Fruit fly (Drosophila melanogaster) whole organism, prepupa: Measurements from ENCODE around the gene CG31797.

Experiments used
- Blimp-1 ChIP-seq: fragments of 200-800 bp; sonication (Bioruptor generic); optimal IDR thresholded peaks from 3 replicates; lab custom pipeline; 2017; ENCODE audit warnings: missing biosample characterization, missing genetic modification characterization, mild to moderate bottlenecking, moderate library complexity, missing genetic modification reagents
- CG11294 ChIP-seq: fragments of 200-800 bp; sonication (Bioruptor generic); IDR thresholded peaks from 2 replicates; pipeline ENCODE4 v1.3.6; 2022; ENCODE audit warnings: missing biosample characterization, missing genetic modification characterization
- CG11762 ChIP-seq: fragments of 200-800 bp; sonication (Bioruptor generic); optimal IDR thresholded peaks from 3 replicates; lab custom pipeline; 2016; ENCODE audit warnings: missing biosample characterization, missing genetic modification characterization; ENCODE audit not compliant: insufficient read depth
- CG11902 ChIP-seq: fragments of 200-800 bp; sonication (Bioruptor generic); optimal IDR thresholded peaks from 3 replicates; lab custom pipeline; 2016; ENCODE audit warnings: missing biosample characterization, missing genetic modification characterization
- CG15336 ChIP-seq: fragments of 200-800 bp; sonication (Bioruptor generic); IDR thresholded peaks from 2 replicates; pipeline ENCODE4 v1.3.6; 2022; ENCODE audit warnings: missing biosample characterization, missing genetic modification characterization
- CG1621 ChIP-seq: fragments of 200-800 bp; sonication (Bioruptor generic); optimal IDR thresholded peaks from 3 replicates; lab custom pipeline; 2018; ENCODE audit warnings: missing biosample characterization, mild to moderate bottlenecking, missing genetic modification characterization
- CG31627 ChIP-seq: fragments of 200-800 bp; sonication (Bioruptor generic); optimal IDR thresholded peaks from 3 replicates; lab custom pipeline; 2016; ENCODE audit warnings: missing biosample characterization, missing genetic modification characterization
- CG32006 ChIP-seq: fragments of 200-800 bp; sonication (Bioruptor generic); optimal IDR thresholded peaks from 3 replicates; lab custom pipeline; 2017; ENCODE audit warnings: missing biosample characterization, mild to moderate bottlenecking, missing genetic modification characterization
- CG34406 ChIP-seq: fragments of 200-800 bp; sonication (Bioruptor generic); optimal IDR thresholded peaks from 3 replicates; lab custom pipeline; 2016; ENCODE audit warnings: missing biosample characterization, missing genetic modification characterization
- CG3919 ChIP-seq: fragments of 200-800 bp; sonication (Bioruptor generic); optimal IDR thresholded peaks from 3 replicates; lab custom pipeline; 2016; ENCODE audit warnings: missing biosample characterization, missing genetic modification characterization
- CG4318 ChIP-seq: fragments of 200-800 bp; sonication (Bioruptor generic); optimal IDR thresholded peaks from 3 replicates; lab custom pipeline; 2017; ENCODE audit warnings: missing biosample characterization, mild to moderate bottlenecking, missing genetic modification characterization
- CG6808 ChIP-seq: fragments of 200-800 bp; sonication (Bioruptor generic); optimal IDR thresholded peaks from 3 replicates; lab custom pipeline; 2017; ENCODE audit warnings: missing biosample characterization, missing genetic modification characterization, mild to moderate bottlenecking, moderate library complexity, missing genetic modification reagents
- CG6854 ChIP-seq: fragments of 200-800 bp; sonication (Bioruptor generic); optimal IDR thresholded peaks from 2 replicates; lab custom pipeline; 2017; ENCODE audit warnings: missing biosample characterization, mild to moderate bottlenecking, missing genetic modification characterization
- CG7368 ChIP-seq: fragments of 200-800 bp; sonication (Bioruptor generic); optimal IDR thresholded peaks from 3 replicates; lab custom pipeline; 2016; ENCODE audit warnings: missing biosample characterization, missing genetic modification characterization
- CG8119 ChIP-seq: fragments of 200-800 bp; sonication (Bioruptor generic); IDR thresholded peaks from 3 replicates; pipeline ENCODE4 v1.3.6; 2022; ENCODE audit warnings: missing biosample characterization, missing genetic modification characterization
- CG9139 ChIP-seq: fragments of 200-800 bp; sonication (Bioruptor generic); optimal IDR thresholded peaks from 3 replicates; lab custom pipeline; 2017; ENCODE audit warnings: missing biosample characterization, mild to moderate bottlenecking, missing genetic modification characterization
- Eip75B ChIP-seq: fragments of 200-800 bp; sonication (Bioruptor generic); optimal IDR thresholded peaks from 3 replicates; lab custom pipeline; 2016; ENCODE audit warnings: missing biosample characterization, missing genetic modification characterization
- Eip93F ChIP-seq: fragments of 200-800 bp; sonication (Bioruptor generic); optimal IDR thresholded peaks from 2 replicates; lab custom pipeline; 2016; ENCODE audit warnings: missing biosample characterization, mild to moderate bottlenecking, missing genetic modification characterization
- Ets21C ChIP-seq: fragments of 200-800 bp; sonication (Bioruptor generic); optimal IDR thresholded peaks from 3 replicates; lab custom pipeline; 2016; ENCODE audit warnings: missing biosample characterization, missing genetic modification characterization
- Ets96B ChIP-seq: fragments of 200-800 bp; optimal IDR thresholded peaks from 2 replicates; lab custom pipeline; 2019; ENCODE audit warnings: missing biosample characterization, mild to moderate bottlenecking, missing genetic modification characterization, moderate library complexity
- Gug ChIP-seq: fragments of 200-800 bp; sonication (Bioruptor generic); IDR thresholded peaks from 2 replicates; pipeline ENCODE4 v1.3.6; 2022; ENCODE audit warnings: missing biosample characterization, missing genetic modification characterization
- Hr38 ChIP-seq: sonication (Bioruptor generic); optimal IDR thresholded peaks from 2 replicates; lab custom pipeline; 2016; ENCODE audit warnings: missing biosample characterization, missing genetic modification characterization
- Hr4 ChIP-seq: fragments of 200-800 bp; sonication (Bioruptor generic); optimal IDR thresholded peaks from 3 replicates; lab custom pipeline; 2016; ENCODE audit warnings: missing biosample characterization, missing genetic modification characterization
- Lpt ChIP-seq: fragments of 200-800 bp; sonication (Bioruptor generic); optimal IDR thresholded peaks from 3 replicates; lab custom pipeline; 2016; ENCODE audit warnings: missing biosample characterization, missing genetic modification characterization
- OdsH ChIP-seq: fragments of 200-800 bp; sonication (Bioruptor generic); optimal IDR thresholded peaks from 3 replicates; lab custom pipeline; 2016; ENCODE audit warnings: missing biosample characterization, missing genetic modification characterization
- Smox ChIP-seq: fragments of 200-800 bp; sonication (Bioruptor generic); optimal IDR thresholded peaks from 3 replicates; lab custom pipeline; 2016; ENCODE audit warnings: missing biosample characterization, missing genetic modification characterization
- Sox102F ChIP-seq: fragments of 200-800 bp; sonication (Bioruptor generic); optimal IDR thresholded peaks from 2 replicates; lab custom pipeline; 2016; ENCODE audit warnings: missing biosample characterization, mild to moderate bottlenecking, missing genetic modification characterization
- Sox14 ChIP-seq: fragments of 200-800 bp; sonication (Bioruptor generic); optimal IDR thresholded peaks from 3 replicates; lab custom pipeline; 2016; ENCODE audit warnings: missing biosample characterization, missing genetic modification characterization
- achi ChIP-seq: fragments of 200-800 bp; sonication (Bioruptor generic); optimal IDR thresholded peaks from 3 replicates; lab custom pipeline; 2016; ENCODE audit warnings: missing biosample characterization, missing genetic modification characterization
- acj6 ChIP-seq: fragments of 200-800 bp; sonication (Bioruptor generic); optimal IDR thresholded peaks from 3 replicates; lab custom pipeline; 2016; ENCODE audit warnings: missing biosample characterization, missing genetic modification characterization
- cyc ChIP-seq: fragments of 200-800 bp; sonication (Bioruptor generic); optimal IDR thresholded peaks from 3 replicates; lab custom pipeline; 2016; ENCODE audit warnings: missing biosample characterization, missing genetic modification characterization
- dac ChIP-seq: fragments of 200-800 bp; sonication (Bioruptor generic); optimal IDR thresholded peaks from 2 replicates; lab custom pipeline; 2017; ENCODE audit warnings: missing biosample characterization, mild to moderate bottlenecking, missing genetic modification characterization
- dsx ChIP-seq: fragments of 200-800 bp; optimal IDR thresholded peaks from 3 replicates; lab custom pipeline; 2019; ENCODE audit warnings: missing biosample characterization, mild to moderate bottlenecking, missing genetic modification characterization, moderate library complexity; ENCODE audit not compliant: poor library complexity, severe bottlenecking
- eg ChIP-seq: fragments of 200-800 bp; sonication (Bioruptor generic); IDR thresholded peaks from 3 replicates; pipeline ENCODE4 v1.3.6; 2022; ENCODE audit warnings: missing biosample characterization, missing genetic modification characterization
- esn ChIP-seq: fragments of 200-800 bp; sonication (Bioruptor generic); optimal IDR thresholded peaks from 2 replicates; lab custom pipeline; 2016; ENCODE audit warnings: missing biosample characterization, mild to moderate bottlenecking, missing genetic modification characterization, moderate library complexity
- fd85E ChIP-seq: fragments of 200-800 bp; sonication (Bioruptor generic); optimal IDR thresholded peaks from 3 replicates; lab custom pipeline; 2016; ENCODE audit warnings: missing biosample characterization, missing genetic modification characterization
- fkh ChIP-seq: fragments of 200-800 bp; sonication (Bioruptor generic); optimal IDR thresholded peaks from 3 replicates; lab custom pipeline; 2017; ENCODE audit warnings: missing biosample characterization, mild to moderate bottlenecking, missing genetic modification characterization, moderate library complexity
- net ChIP-seq: fragments of 200-800 bp; sonication (Bioruptor generic); optimal IDR thresholded peaks from 3 replicates; lab custom pipeline; 2016; ENCODE audit warnings: missing biosample characterization, missing genetic modification characterization
- pdm3 ChIP-seq: fragments of 200-800 bp; sonication (Bioruptor generic); optimal IDR thresholded peaks from 3 replicates; lab custom pipeline; 2016; ENCODE audit warnings: missing biosample characterization, missing genetic modification characterization
- salr ChIP-seq, 2 experiments: fragments of 200-800 bp; sonication (Bioruptor generic); optimal IDR thresholded peaks; 3 replicates each; lab custom pipeline; 2016 to 2018; ENCODE audit warnings: missing biosample characterization in 2 of 2, missing genetic modification characterization in 2 of 2, mild to moderate bottlenecking in 1 of 2
- ss ChIP-seq, 2 experiments: fragments of 200-800 bp; sonication (Bioruptor generic); optimal IDR thresholded peaks; 2 replicates in 1 of 2; 3 replicates in 1 of 2; lab custom pipeline; 2017 to 2018; ENCODE audit warnings: mild to moderate bottlenecking in 2 of 2, missing biosample characterization in 2 of 2, missing genetic modification characterization in 2 of 2, moderate library complexity in 1 of 2
- svp ChIP-seq: fragments of 200-800 bp; sonication (Bioruptor generic); peaks from one replicate; lab custom pipeline; 2016; ENCODE audit warnings: missing biosample characterization, missing genetic modification characterization
- topi ChIP-seq: fragments of 200-800 bp; sonication (Bioruptor generic); optimal IDR thresholded peaks from 3 replicates; lab custom pipeline; 2016; ENCODE audit warnings: missing biosample characterization, missing genetic modification characterization
- vri ChIP-seq: fragments of 200-800 bp; sonication (Bioruptor generic); optimal IDR thresholded peaks from 3 replicates; lab custom pipeline; 2016; ENCODE audit warnings: missing biosample characterization, mild to moderate bottlenecking, missing genetic modification characterization

The CG31797 gene

dm6 chr2L:19229059-19229458 is 33.0 kb downstream of the CG31797 start (continued):
- TF ChIP-seq CG6808 (GFP tag; lab: Kevin White, UChicago) (peak; percentile 7), ss (GFP tag; optimal IDR thresholded peaks at IDR 0.05; lab: Kevin White, UChicago) (no peak), Sox102F (GFP tag; lab: Kevin White, UChicago) (no peak), acj6 (peak; percentile 3), Hr38 (GFP tag; lab: Kevin White, UChicago) (no peak), fd85E (no peak), vri (GFP tag; lab: Kevin White, UChicago) (no peak), Hr4 (GFP tag; lab: Kevin White, UChicago) (no peak), Sox14 (GFP tag; lab: Kevin White, UChicago) (peak; percentile 36), esn (GFP tag; lab: Kevin White, UChicago) (peak; percentile 56)

dm6 chr2L:19227656-19228055 is 34.4 kb downstream of the CG31797 start:
- TF ChIP-seq Smox (GFP tag; lab: Kevin White, UChicago) (no peak), svp (peak; percentile 8)
- TF ChIP-seq, all 60 proteins: peak for 1

- TF ChIP-seq CG11294 = peak; percentile 79
- peak; percentile 89 for TF ChIP-seq dac (GFP tag; lab: Kevin White, UChicago)
- TF ChIP-seq Sox102F (GFP tag; lab: Kevin White, UChicago) = peak; percentile 81
- peak; percentile 87 for TF ChIP-seq CG1621 (tag; lab: Kevin White, UChicago)
- peak; percentile 9 for TF ChIP-seq CG6854 (GFP tag; lab: Kevin White, UChicago)
- TF ChIP-seq CG7368 (GFP tag; lab: Kevin White, UChicago) = peak; percentile 83
- peak; percentile 86 for TF ChIP-seq CG9139 (GFP tag; lab: Kevin White, UChicago)
- TF ChIP-seq Ets96B (tag; lab: Kevin White, UChicago) = peak; percentile 94
- peak; percentile 84 for TF ChIP-seq CG31627
- TF ChIP-seq CG3919 (GFP tag; lab: Kevin White, UChicago) = peak; percentile 95
- peak; percentile 84 for TF ChIP-seq CG11762 (GFP tag; lab: Kevin White, UChicago)
- no peak for TF ChIP-seq fkh
- TF ChIP-seq Hr4 (GFP tag; lab: Kevin White, UChicago) = peak; percentile 93
- peak; percentile 89 for TF ChIP-seq CG4318 (GFP tag; lab: Kevin White, UChicago)
- TF ChIP-seq CG34406 = peak; percentile 86
- no peak for TF ChIP-seq Hr38 (GFP tag; lab: Kevin White, UChicago)
- TF ChIP-seq OdsH (GFP tag; lab: Kevin White, UChicago) = peak; percentile 95
- peak; percentile 95 for TF ChIP-seq CG8119 (GFP tag; lab: Robert Waterston, UW)
- no peak for TF ChIP-seq Blimp-1
- peak; percentile 86 to 94 for TF ChIP-seq salr (GFP tag; optimal IDR thresholded peaks at IDR 0.05; lab: Kevin White, UChicago)
- peak; percentile 90 for TF ChIP-seq dsx (GFP tag; lab: Kevin White, UChicago)
- TF ChIP-seq CG32006 = peak; percentile 96
- TF ChIP-seq fd85E = peak; percentile 46
- peak; percentile 95 for TF ChIP-seq acj6
- peak; percentile 94 for TF ChIP-seq pdm3 (GFP tag; lab: Kevin White, UChicago)
- peak; percentile 87 for TF ChIP-seq esn (GFP tag; lab: Kevin White, UChicago)
- TF ChIP-seq Gug (GFP tag; lab: Robert Waterston, UW) = peak; percentile 87
- TF ChIP-seq topi (GFP tag; lab: Kevin White, UChicago) = peak; percentile 88
- TF ChIP-seq Ets21C (GFP tag; lab: Kevin White, UChicago) = peak; percentile 73
- TF ChIP-seq Lpt (GFP tag; lab: Kevin White, UChicago) = peak; percentile 92
- peak; percentile 85 for TF ChIP-seq CG6808 (GFP tag; lab: Kevin White, UChicago)
- peak; percentile 85 for TF ChIP-seq cyc (GFP tag; lab: Kevin White, UChicago)
- TF ChIP-seq achi (GFP tag; lab: Kevin White, UChicago) = peak; percentile 93
- TF ChIP-seq CG15336 = peak; percentile 94
- TF ChIP-seq net (GFP tag; lab: Kevin White, UChicago) = peak; percentile 90
- peak; percentile 82 for TF ChIP-seq CG11902
- TF ChIP-seq Eip93F = peak; percentile 34
- peak; percentile 95 for TF ChIP-seq Eip75B (GFP tag; lab: Kevin White, UChicago)
- TF ChIP-seq eg (GFP tag; lab: Robert Waterston, UW) = peak; percentile 83
- TF ChIP-seq Sox14 (GFP tag; lab: Kevin White, UChicago) = peak; percentile 94
These were observed 35.8 kb downstream of the CG31797 start for dm6 chr2L:19225984-19226914.
